Worm (Caenorhabditis elegans): ENCODE data around the gene str-162.

Gene str-162

DNA sequence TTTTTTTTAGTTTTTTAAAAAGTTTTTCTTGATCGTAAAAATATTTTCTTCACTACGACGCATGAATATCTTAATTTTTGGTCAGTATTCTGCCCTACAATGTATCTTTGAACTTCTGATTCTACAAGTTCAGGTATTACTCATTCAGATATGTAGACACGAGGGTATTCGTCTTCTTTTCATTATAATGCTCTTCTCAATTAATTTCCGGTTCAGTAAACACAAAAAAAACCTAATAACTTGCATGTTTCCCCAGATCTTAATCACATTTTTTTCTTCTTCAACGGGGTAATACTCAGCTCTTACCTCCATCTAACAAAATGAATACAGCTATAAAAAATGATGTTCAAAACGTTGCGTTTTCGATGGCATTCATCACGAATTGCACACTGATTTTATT is at the start of gene str-162:
str-162 (plus strand) TSS at position 301 of the 400 bp plus-strand sequence.
- TF ChIP-seq dao-5 (tag; optimal IDR thresholded peaks at IDR 0.05) (no peak), W03F9.2 (tag; optimal IDR thresholded peaks at IDR 0.05) (no peak), him-1 (tag; optimal IDR thresholded peaks at IDR 0.05) (no peak)

DNA sequence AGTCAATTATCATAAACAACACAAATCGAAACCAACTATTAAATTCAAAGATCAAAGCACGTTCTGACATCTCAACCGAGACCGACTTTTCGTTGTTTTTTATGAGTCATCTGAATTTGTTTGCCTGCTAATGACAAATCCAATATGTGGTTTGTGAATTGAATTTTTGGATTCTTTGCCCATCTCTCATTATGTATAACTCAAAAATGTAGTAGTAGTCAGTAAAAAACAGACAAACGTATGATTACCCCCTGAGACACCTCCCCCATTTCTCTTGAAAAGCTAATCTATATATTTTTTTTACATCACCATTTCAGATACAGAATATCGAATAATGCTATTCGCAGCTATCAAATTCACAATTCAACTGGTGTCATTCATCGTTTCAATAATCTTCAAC is 46.4 kb upstream of the str-162 start, which contains the start of gene str-169:
str-169 (plus strand) TSS at position 301 of the 400 bp plus-strand sequence.
- TF ChIP-seq W03F9.2 (tag; optimal IDR thresholded peaks at IDR 0.05) (no peak), dao-5 (tag; optimal IDR thresholded peaks at IDR 0.05) (no peak), him-1 (tag; optimal IDR thresholded peaks at IDR 0.05) (no peak)

DNA sequence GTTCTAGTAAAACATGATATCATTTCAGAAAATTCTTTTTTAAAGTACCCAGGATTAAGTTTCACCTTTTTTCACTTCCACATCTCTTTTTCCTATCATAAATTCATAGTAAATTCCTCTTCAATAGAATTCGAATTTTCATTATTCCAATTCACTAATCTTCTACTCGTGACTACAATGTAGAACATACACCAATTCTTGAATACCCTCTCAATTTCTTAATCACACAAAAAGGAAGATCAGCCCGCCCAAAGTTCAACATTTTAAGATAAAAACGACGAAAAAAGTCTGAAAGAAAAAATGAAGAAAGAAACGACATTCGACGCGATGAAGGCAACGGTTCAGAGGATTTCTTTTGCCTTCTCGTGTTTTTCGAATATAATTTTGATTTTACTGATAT is 38.3 kb upstream of the str-162 start, which contains the start of gene str-163:
str-163 (plus strand) TSS at position 301 of the 400 bp plus-strand sequence.
- no peak for TF ChIP-seq him-1 (tag; optimal IDR thresholded peaks at IDR 0.05)
- no peak for TF ChIP-seq W03F9.2 (tag; optimal IDR thresholded peaks at IDR 0.05)
- TF ChIP-seq dao-5 (tag; optimal IDR thresholded peaks at IDR 0.05) = no peak

DNA sequence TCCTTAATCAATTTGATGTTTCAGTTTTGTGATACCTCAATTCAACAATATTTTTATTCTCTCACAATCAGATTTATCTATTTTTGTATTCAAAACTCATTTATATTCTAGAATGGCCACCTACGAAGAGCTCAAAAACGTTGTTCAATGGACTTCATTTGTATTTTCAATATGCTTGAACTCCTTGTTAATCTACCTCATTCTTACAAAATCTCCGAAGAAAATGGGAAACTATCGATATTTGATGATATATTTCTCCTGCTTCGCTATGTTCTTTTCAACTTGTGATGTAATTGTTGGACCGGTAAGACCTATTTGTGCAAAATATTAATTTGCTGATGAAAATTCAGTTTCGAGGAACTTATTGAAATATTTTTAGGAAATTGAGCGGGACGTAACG is 31.6 kb upstream of the str-162 start, which contains the start of gene str-164:
str-164 (plus strand) TSS at position 113 of the 400 bp plus-strand sequence.
- TF ChIP-seq him-1 (tag; optimal IDR thresholded peaks at IDR 0.05) = no peak
- no peak for TF ChIP-seq dao-5 (tag; optimal IDR thresholded peaks at IDR 0.05)
- no peak for TF ChIP-seq W03F9.2 (tag; optimal IDR thresholded peaks at IDR 0.05)

DNA sequence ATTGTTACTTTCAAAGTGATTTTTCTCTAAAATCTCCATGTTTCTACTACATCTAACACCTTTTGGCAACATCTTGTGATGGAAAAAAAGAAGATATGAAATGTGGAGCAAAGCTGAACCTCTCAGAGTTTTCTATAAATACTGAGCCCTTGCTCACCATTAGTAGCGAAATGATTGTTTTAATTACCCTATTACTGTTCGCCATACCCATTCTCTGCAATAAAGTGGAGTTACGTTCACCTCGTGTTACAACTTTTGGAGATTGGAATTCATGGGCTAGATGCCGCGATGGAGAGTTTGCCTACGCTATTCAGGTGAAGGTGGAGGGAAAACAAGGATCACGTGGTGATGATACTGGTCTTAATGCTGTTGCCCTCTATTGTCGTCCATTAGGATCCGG is 28.4 kb upstream of the str-162 start, which contains the start of gene txt-3:
txt-3 (plus strand) TSS at position 125 of the 400 bp plus-strand sequence.
- TF ChIP-seq him-1 (tag; optimal IDR thresholded peaks at IDR 0.05) (no peak), dao-5 (tag; optimal IDR thresholded peaks at IDR 0.05) (no peak), W03F9.2 (tag; optimal IDR thresholded peaks at IDR 0.05) (no peak)

DNA sequence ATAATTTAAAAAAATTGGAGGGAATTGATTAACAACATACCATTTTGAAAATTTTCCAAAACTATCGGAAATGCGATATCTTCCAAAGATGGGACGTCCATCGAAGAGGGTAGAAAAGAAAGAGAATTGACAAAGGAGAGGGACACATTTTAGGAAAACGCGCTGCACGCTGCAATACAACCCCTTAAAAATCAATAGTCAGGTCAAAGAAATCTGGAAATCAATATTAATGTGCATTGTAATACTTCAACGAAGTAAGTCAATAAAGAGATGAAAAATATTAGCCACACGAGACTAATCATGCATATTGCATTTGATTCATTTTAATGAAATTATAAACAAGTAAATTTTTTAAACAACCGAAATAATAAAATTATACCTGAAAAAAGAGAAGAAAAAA is 22.8 kb upstream of the str-162 start, which contains the start of gene Y9C9A.13:
Y9C9A.13 (minus strand) TSS at position 101 of the 400 bp plus-strand sequence.
- TF ChIP-seq him-1 (tag; optimal IDR thresholded peaks at IDR 0.05) (no peak), dao-5 (tag; optimal IDR thresholded peaks at IDR 0.05) (no peak), W03F9.2 (tag; optimal IDR thresholded peaks at IDR 0.05) (no peak)

DNA sequence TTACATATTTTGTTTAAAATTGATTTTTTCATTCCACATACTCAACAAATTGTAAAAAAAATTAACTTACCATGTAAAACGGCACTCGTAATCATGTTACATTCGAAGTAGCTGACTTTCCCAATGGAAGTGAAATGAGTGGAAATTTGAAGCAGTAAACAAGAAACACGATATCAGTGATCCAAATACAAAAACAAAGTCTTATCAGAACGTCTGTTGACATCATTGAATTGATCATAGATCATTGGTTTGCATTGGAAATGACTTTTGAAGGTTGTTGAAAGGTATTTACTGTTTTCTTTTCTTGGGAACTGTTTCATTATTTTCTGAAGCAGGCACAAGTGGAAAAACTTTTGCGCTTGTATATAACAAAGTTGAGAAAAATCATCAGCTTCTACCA is 16.2 kb upstream of the str-162 start, which contains the start of gene Y9C9A.16:
Y9C9A.16 (minus strand) TSS at position 131 of the 400 bp plus-strand sequence.
- no peak for TF ChIP-seq dao-5 (tag; optimal IDR thresholded peaks at IDR 0.05)
- no peak for TF ChIP-seq him-1 (tag; optimal IDR thresholded peaks at IDR 0.05)
- TF ChIP-seq W03F9.2 (tag; optimal IDR thresholded peaks at IDR 0.05) = no peak

DNA sequence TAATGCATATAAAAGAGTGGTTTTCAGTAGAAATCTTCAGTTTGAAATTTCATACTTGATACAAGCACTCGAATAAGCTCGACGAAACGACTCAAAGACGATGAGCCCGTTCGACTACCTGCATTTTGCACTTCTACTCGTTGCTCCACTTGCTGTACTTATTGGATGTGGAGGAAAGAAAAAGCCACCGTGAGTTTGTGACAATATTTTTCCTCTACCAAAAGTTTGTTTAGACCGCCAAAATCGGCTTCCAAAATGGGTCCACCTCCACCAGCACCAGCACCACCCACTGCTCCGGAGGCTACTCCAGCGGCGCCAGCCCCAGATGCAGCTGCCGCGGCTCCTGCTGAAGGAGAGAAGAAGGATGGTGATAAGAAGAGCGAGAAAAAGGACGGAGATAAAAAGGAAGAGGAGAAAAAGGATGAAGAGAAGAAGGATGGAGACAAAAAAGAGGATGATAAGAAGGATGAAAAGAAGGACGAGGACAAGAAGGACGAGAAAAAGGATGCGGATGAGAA is 15.0 kb upstream of the str-162 start, which contains the start of gene E03H12.5:
E03H12.5 (plus strand) TSS at position 51 of the 518 bp plus-strand sequence.
- TF ChIP-seq him-1 (tag; optimal IDR thresholded peaks at IDR 0.05) = no peak
- no peak for TF ChIP-seq dao-5 (tag; optimal IDR thresholded peaks at IDR 0.05)
- TF ChIP-seq W03F9.2 (tag; optimal IDR thresholded peaks at IDR 0.05) = no peak

DNA sequence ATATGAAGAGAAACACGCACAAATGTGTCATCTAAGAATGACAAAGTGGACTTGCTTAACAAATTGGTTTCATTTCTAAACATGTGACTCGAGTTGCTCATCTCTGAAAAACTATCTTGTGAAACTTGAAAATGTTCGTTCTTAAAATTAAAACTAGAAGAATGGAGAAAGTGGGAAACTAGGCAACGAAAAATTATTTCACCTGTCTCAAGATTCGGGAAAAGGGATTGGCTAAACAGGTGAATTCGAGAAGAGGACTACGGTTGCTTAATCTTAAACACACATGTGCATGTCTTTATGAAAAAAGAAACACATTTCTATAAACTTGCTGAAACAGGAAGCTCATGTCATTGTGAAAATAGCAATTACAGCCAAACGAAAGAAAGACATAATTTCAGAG is 11.2 kb upstream of the str-162 start, which contains the start of gene srz-24:
srz-24 (minus strand) TSS at position 101 of the 400 bp plus-strand sequence.
- TF ChIP-seq him-1 (tag; optimal IDR thresholded peaks at IDR 0.05) (no peak), dao-5 (tag; optimal IDR thresholded peaks at IDR 0.05) (no peak), W03F9.2 (tag; optimal IDR thresholded peaks at IDR 0.05) (no peak)

DNA sequence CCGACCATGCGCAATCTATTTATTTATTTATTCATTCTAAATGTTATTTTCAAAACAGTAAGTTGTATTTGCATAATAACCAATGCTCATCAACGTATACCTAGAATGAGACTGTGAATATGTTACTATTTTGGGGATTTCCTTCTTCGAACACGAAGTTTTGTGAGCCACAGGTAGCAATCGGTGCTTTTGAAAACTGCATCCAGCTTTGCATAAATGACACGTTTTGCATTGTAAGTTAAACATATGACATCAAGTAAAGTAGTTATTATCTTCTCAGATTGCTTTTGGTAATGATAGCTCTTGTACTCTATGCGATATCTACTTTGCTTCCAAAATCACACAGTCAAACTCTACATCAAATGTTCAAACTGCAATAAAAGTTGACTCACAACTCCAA is 9.7 kb upstream of the str-162 start, which contains the start of gene E03H12.4:
E03H12.4 (plus strand) TSS at position 120 of the 400 bp plus-strand sequence.
- no peak for TF ChIP-seq W03F9.2 (tag; optimal IDR thresholded peaks at IDR 0.05)
- no peak for TF ChIP-seq dao-5 (tag; optimal IDR thresholded peaks at IDR 0.05)
- TF ChIP-seq him-1 (tag; optimal IDR thresholded peaks at IDR 0.05) = no peak

DNA sequence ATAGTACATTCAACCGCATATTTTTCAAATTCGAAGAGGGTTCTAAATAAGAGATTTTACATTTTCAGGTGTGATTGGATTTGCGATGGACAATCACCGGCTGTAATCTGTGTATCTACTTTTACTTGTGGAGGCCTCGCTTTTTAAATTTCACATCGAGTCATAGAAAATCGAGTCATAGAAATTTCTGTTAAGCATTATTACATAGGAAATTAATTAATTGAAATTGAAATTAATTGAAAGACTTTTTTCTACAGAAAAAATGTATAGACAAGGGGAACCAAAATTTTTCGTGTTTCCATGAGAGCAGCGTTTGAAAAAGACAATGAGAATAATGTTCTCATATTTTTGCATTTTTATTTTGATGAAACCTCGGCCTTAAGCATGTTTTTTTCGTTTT is 8.4 kb upstream of the str-162 start, which contains the start of gene clec-176:
clec-176 (plus strand) TSS at position 301 of the 400 bp plus-strand sequence.
- no peak for TF ChIP-seq W03F9.2 (tag; optimal IDR thresholded peaks at IDR 0.05)
- TF ChIP-seq him-1 (tag; optimal IDR thresholded peaks at IDR 0.05) = no peak
- no peak for TF ChIP-seq dao-5 (tag; optimal IDR thresholded peaks at IDR 0.05)

DNA sequence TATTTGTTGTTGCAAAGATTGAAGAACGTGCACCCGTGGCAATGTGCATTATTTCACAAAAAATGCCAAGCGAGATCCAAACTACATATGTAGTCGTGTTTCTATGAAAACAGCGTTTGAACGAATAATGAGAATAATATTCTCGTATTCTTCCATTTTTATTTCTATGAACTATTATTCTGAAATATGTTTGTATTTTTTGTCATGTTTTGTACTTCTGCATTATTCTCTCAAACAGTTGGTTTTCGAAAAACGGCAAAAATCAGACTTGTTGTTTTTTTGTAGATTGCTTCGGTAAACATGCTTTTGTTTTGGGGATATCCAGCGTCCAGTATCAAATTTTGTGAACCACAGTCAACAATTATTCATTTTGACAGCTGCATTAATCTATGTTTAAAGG is 5.9 kb upstream of the str-162 start, which contains the start of gene clec-177:
clec-177 (plus strand) TSS at position 301 of the 400 bp plus-strand sequence.
- no peak for TF ChIP-seq W03F9.2 (tag; optimal IDR thresholded peaks at IDR 0.05)

DNA sequence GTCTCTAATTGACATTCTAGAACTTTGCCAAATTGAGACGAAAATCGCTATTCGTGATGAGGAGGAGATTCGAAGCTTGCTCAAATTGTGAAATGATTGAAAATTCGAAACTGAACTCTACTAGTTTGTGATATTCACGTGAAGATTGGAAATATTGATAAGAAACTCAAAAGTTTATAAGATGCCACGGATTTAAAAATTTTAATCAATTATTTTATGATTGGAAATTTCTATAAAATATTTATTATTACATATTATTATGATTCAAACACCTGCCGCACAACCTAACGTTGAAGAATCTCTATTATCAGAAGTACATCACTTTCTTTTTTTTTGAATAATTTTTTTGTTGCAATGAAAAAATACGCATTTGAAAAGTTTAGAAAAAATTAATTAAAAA is 3.7 kb upstream of the str-162 start, which contains the start of gene E03H12.7:
E03H12.7 (minus strand) TSS at position 101 of the 400 bp plus-strand sequence.
- TF ChIP-seq W03F9.2 (tag; optimal IDR thresholded peaks at IDR 0.05) (no peak), him-1 (tag; optimal IDR thresholded peaks at IDR 0.05) (no peak), dao-5 (tag; optimal IDR thresholded peaks at IDR 0.05) (no peak)

DNA sequence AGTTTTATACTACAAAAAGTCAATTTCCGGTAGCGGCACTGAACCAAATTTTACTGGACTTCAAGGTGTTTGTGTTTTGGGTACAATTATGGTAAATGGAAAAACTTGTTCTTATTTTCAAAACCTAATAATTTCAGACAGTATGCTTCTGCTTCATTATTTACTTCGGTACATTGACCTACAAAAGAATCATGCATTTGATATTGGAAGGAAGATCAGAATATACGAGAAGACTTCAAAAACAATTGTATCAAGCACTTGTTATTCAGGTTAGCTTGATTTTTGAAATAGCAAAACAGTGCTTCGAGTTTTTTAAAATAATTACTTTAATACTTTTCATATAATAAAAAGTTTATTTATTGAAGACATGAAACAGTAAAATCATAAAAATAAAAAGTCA is 939 bp downstream of the str-162 start:
- TF ChIP-seq W03F9.2 (tag; optimal IDR thresholded peaks at IDR 0.05) (no peak), him-1 (tag; optimal IDR thresholded peaks at IDR 0.05) (no peak), dao-5 (tag; optimal IDR thresholded peaks at IDR 0.05) (no peak)
